Worm (Caenorhabditis elegans): ENCODE results near the gene srw-84.

DNA sequence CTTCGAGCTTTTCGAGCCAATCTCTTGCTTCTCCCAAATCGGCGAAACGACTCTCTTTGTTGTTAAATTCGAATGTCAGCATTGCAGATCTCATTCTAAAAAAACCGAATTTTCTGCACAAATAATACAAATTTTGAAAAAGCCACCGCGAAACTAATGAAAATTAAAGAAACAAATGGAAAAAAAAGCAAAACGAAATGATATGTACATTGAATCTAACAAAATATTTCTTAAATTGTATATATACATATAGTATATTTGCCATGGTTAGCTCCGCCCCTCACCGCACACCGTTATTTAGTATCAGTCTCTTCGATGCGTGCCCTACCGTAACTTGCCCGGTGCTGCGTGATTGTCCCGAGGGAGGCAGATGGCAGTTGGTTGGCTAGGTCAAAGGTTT, 19.6 kb downstream of the srw-84 start, which contains the start of gene srw-86:
- TF ChIP-seq tra-4 (tag; optimal IDR thresholded peaks at IDR 0.05) (no peak), hmg-4 (GFP tag; optimal IDR thresholded peaks at IDR 0.05) (no peak), sea-1 (GFP tag; conservative IDR thresholded peaks at IDR 0.05) (no peak), scrt-1 (GFP tag; IDR thresholded peaks at IDR 0.05) (no peak), ama-1 (optimal IDR thresholded peaks at IDR 0.05) (no peak)

Data from whole organism, early embryonic.